Worm (Caenorhabditis elegans): ENCODE results near the gene C11H1.9.

The C11H1.9 gene

DNA sequence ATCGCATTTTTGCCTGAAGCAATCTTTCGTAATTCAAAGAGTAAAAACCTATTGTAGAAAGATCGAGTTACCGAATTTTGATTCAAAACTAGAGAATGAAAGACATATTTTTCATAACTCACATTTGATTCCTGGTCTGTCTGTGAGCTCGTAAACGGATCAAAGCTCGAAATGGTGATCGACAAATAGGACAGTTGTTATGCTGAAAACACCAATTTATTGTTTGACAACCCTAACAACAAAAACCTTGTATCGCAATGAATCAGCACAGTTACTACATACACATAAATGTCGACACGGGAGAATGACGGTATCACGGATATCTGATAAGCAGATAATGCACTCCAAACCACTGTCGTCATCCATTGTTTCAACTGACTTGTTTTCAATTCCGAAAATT is 10.5 kb downstream of the C11H1.9 start:
- no peak for TF ChIP-seq pros-1 (tag; optimal IDR thresholded peaks at IDR 0.05)
- no peak for TF ChIP-seq fkh-6 (tag; optimal IDR thresholded peaks at IDR 0.05)
- TF ChIP-seq pax-1 (tag; optimal IDR thresholded peaks at IDR 0.05), result no peak
- no peak for TF ChIP-seq hlh-15 (tag; optimal IDR thresholded peaks at IDR 0.05)
- TF ChIP-seq fax-1 (tag; optimal IDR thresholded peaks at IDR 0.05), result no peak
- no peak for TF ChIP-seq unc-55 (GFP tag; optimal IDR thresholded peaks at IDR 0.05)
- no peak for TF ChIP-seq nhr-11 (tag; optimal IDR thresholded peaks at IDR 0.05)
- no peak for TF ChIP-seq dmd-4 (tag; optimal IDR thresholded peaks at IDR 0.05; ENCODE audit: borderline replicate concordance)
- TF ChIP-seq elt-2 (tag; optimal IDR thresholded peaks at IDR 0.05), result no peak
- TF ChIP-seq syd-9 (tag; optimal IDR thresholded peaks at IDR 0.05), result no peak

ce11 chrX:14307667-14308066 is 12.5 kb downstream of the C11H1.9 start, which contains the start of gene gphr-2:
Gene gphr-2, minus strand, starts transcription at chrX:14307767.
- no peak for TF ChIP-seq ceh-34 (tag; optimal IDR thresholded peaks at IDR 0.05)

- no peak for TF ChIP-seq ztf-16 (tag; optimal IDR thresholded peaks at IDR 0.05)
- TF ChIP-seq nhr-11 (tag; optimal IDR thresholded peaks at IDR 0.05), result no peak
- TF ChIP-seq npax-4 (tag; optimal IDR thresholded peaks at IDR 0.05), result no peak
- no peak for TF ChIP-seq tbx-7 (tag; optimal IDR thresholded peaks at IDR 0.05)
- no peak for TF ChIP-seq zip-5 (tag; optimal IDR thresholded peaks at IDR 0.05)
- no peak for TF ChIP-seq lim-6 (tag; optimal IDR thresholded peaks at IDR 0.05)
- no peak for TF ChIP-seq ceh-18 (tag; optimal IDR thresholded peaks at IDR 0.05)
- no peak for TF ChIP-seq pag-3 (tag; optimal IDR thresholded peaks at IDR 0.05; ENCODE audit: borderline replicate concordance)
- no peak for TF ChIP-seq ceh-30 (tag; optimal IDR thresholded peaks at IDR 0.05)
- no peak for TF ChIP-seq unc-86 (tag; optimal IDR thresholded peaks at IDR 0.05)
- no peak for TF ChIP-seq lin-11 (tag; optimal IDR thresholded peaks at IDR 0.05)
- no peak for TF ChIP-seq ama-1 (optimal IDR thresholded peaks at IDR 0.05)
- no peak for TF ChIP-seq ahr-1 (tag; optimal IDR thresholded peaks at IDR 0.05)
- TF ChIP-seq pros-1 (tag; optimal IDR thresholded peaks at IDR 0.05), result no peak
- no peak for TF ChIP-seq K02D7.2 (tag; optimal IDR thresholded peaks at IDR 0.05)
- no peak for TF ChIP-seq pax-1 (tag; optimal IDR thresholded peaks at IDR 0.05)
- no peak for TF ChIP-seq tbx-2 (tag; optimal IDR thresholded peaks at IDR 0.05)
- no peak for TF ChIP-seq che-1 (tag; optimal IDR thresholded peaks at IDR 0.05)
These were observed 17.1 kb downstream of the C11H1.9 start, which contains the start of gene C11H1.5 for ce11 chrX:14303078-14303477. Gene C11H1.5, minus strand, starts transcription at chrX:14303178.

ce11 chrX:14297209-14297608 is 23.0 kb downstream of the C11H1.9 start:
- TF ChIP-seq ceh-14 (tag; optimal IDR thresholded peaks at IDR 0.05) (peak; percentile 8), K02D7.2 (tag; optimal IDR thresholded peaks at IDR 0.05) (no peak), hlh-30 (tag; optimal IDR thresholded peaks at IDR 0.05; ENCODE audit: insufficient read depth) (peak; percentile 37), unc-55 (GFP tag; optimal IDR thresholded peaks at IDR 0.05) (peak; percentile 84), pag-3 (tag; optimal IDR thresholded peaks at IDR 0.05; ENCODE audit: borderline replicate concordance) (no peak), ceh-24 (tag; optimal IDR thresholded peaks at IDR 0.05) (no peak), ceh-31 (tag; optimal IDR thresholded peaks at IDR 0.05) (peak; percentile 84), unc-86 (tag; optimal IDR thresholded peaks at IDR 0.05) (no peak), F13H6.1 (tag; optimal IDR thresholded peaks at IDR 0.05) (peak; percentile 9), ref-2 (tag; optimal IDR thresholded peaks at IDR 0.05) (peak; percentile 73), elt-2 (tag; optimal IDR thresholded peaks at IDR 0.05) (peak; percentile 4), hlh-8 (tag; optimal IDR thresholded peaks at IDR 0.05) (no peak), eyg-1 (tag; optimal IDR thresholded peaks at IDR 0.05) (peak; percentile 41), ceh-2 (tag; optimal IDR thresholded peaks at IDR 0.05) (peak; percentile 60), sdc-2 (tag; optimal IDR thresholded peaks at IDR 0.05) (peak; percentile 75), ceh-30 (tag; optimal IDR thresholded peaks at IDR 0.05) (no peak), fax-1 (tag; optimal IDR thresholded peaks at IDR 0.05) (peak; percentile 41), nfya-1 (tag; optimal IDR thresholded peaks at IDR 0.05) (peak; percentile 94), T23F11.4 (GFP tag; optimal IDR thresholded peaks at IDR 0.05) (no peak), hlh-15 (tag; optimal IDR thresholded peaks at IDR 0.05) (no peak), fkh-6 (tag; optimal IDR thresholded peaks at IDR 0.05) (peak; percentile 30), ceh-18 (tag; optimal IDR thresholded peaks at IDR 0.05) (peak; percentile 74), ceh-48 (tag; optimal IDR thresholded peaks at IDR 0.05) (peak; percentile 91), unc-42 (tag; optimal IDR thresholded peaks at IDR 0.05) (peak; percentile 70), fkh-10 (GFP tag; optimal IDR thresholded peaks at IDR 0.05) (no peak), ceh-34 (tag; optimal IDR thresholded peaks at IDR 0.05) (peak; percentile 65), rnt-1 (tag; optimal IDR thresholded peaks at IDR 0.05) (peak; percentile 62), pax-1 (tag; optimal IDR thresholded peaks at IDR 0.05) (no peak), mec-3 (tag; optimal IDR thresholded peaks at IDR 0.05; ENCODE audit: borderline replicate concordance) (no peak), nhr-11 (tag; optimal IDR thresholded peaks at IDR 0.05) (no peak), tbx-2 (tag; optimal IDR thresholded peaks at IDR 0.05) (peak; percentile 77), C38D4.7 (GFP tag; optimal IDR thresholded peaks at IDR 0.05) (no peak), hlh-13 (GFP tag; optimal IDR thresholded peaks at IDR 0.05) (no peak), C08G9.2 (tag; optimal IDR thresholded peaks at IDR 0.05) (peak; percentile 50), syd-9 (tag; optimal IDR thresholded peaks at IDR 0.05) (peak; percentile 57), ama-1 (optimal IDR thresholded peaks at IDR 0.05) (no peak)

Data from whole organism, late embryonic.